Worm (Caenorhabditis elegans): Measurements from ENCODE around the gene Y1B5A.1.

DNA sequence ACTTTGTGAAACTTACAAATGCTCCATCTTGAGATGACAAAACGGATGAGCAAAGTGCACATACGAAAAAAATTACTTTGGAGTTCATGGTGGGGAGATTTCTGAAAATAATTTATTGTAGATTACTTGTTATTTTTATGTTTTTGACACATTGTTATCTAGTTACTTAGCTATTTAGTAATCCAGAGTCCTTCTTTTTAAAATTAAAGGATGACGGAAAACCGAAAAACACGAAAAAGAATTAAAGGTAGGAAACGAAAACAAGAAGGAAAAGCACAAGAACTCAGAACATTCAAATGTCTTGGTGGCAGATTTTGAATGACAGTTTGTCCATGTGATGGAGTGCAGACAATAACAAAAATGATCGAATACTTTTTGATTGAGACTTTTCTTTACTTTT is 31.7 kb downstream of the Y1B5A.1 start, which contains the start of gene hen-1:
- TF ChIP-seq elt-3 (tag; optimal IDR thresholded peaks at IDR 0.05) (no peak), nhr-12 (tag; optimal IDR thresholded peaks at IDR 0.05) (no peak), ztf-11 (tag; optimal IDR thresholded peaks at IDR 0.05) (no peak), nfya-1 (tag; optimal IDR thresholded peaks at IDR 0.05; ENCODE audit: insufficient read depth) (no peak), ztf-4 (tag; optimal IDR thresholded peaks at IDR 0.05) (no peak), snpc-4 (tag; optimal IDR thresholded peaks at IDR 0.05) (no peak), nhr-76 (tag; optimal IDR thresholded peaks at IDR 0.05) (no peak), egl-27 (tag; optimal IDR thresholded peaks at IDR 0.05) (no peak), nhr-77 (tag; optimal IDR thresholded peaks at IDR 0.05) (no peak), nhr-43 (tag; optimal IDR thresholded peaks at IDR 0.05; ENCODE audit: poor library complexity, severe bottlenecking) (no peak), elt-1 (tag; optimal IDR thresholded peaks at IDR 0.05) (no peak), nhr-11 (tag; optimal IDR thresholded peaks at IDR 0.05) (no peak), unc-62 (GFP tag; optimal IDR thresholded peaks at IDR 0.05) (no peak), elt-2 (tag; optimal IDR thresholded peaks at IDR 0.05) (no peak)

Measured in whole organism, L3 larva.